Fruit fly (Drosophila melanogaster) whole organism, embryonic: ENCODE results near the gene Ufd4.

Source experiments
- Asciz ChIP-seq: fragments of 200-800 bp; sonication (Bioruptor generic); optimal IDR thresholded peaks from 2 replicates; lab custom pipeline; 2017; ENCODE audit warnings: missing biosample characterization, mild to moderate bottlenecking, missing genetic modification characterization, missing genetic modification reagents
- BEAF-32 ChIP-seq: fragments of 200-800 bp; sonication (Bioruptor generic); optimal IDR thresholded peaks from 3 replicates; lab custom pipeline; 2017; ENCODE audit warnings: missing biosample characterization, missing genetic modification characterization, mild to moderate bottlenecking, moderate library complexity, missing genetic modification reagents
- CG10267 ChIP-seq: fragments of 200-800 bp; sonication (Bioruptor generic); optimal IDR thresholded peaks from 2 replicates; lab custom pipeline; 2018; ENCODE audit warnings: missing biosample characterization, mild to moderate bottlenecking, missing genetic modification characterization, moderate library complexity
- CG10959 ChIP-seq: fragments of 200-800 bp; sonication (Bioruptor generic); IDR thresholded peaks from 2 replicates; pipeline ENCODE4 v1.3.6; 2022; ENCODE audit warnings: missing biosample characterization, missing genetic modification characterization
- CG12219 ChIP-seq: fragments of 200-800 bp; sonication (Bioruptor generic); optimal IDR thresholded peaks from 3 replicates; lab custom pipeline; 2018; ENCODE audit warnings: missing biosample characterization, mild to moderate bottlenecking, missing genetic modification characterization
- CG12299 ChIP-seq: fragments of 200-800 bp; sonication (Bioruptor generic); optimal IDR thresholded peaks from 2 replicates; lab custom pipeline; 2018; ENCODE audit warnings: missing biosample characterization, mild to moderate bottlenecking, missing genetic modification characterization
- CG12769 ChIP-seq: fragments of 200-800 bp; sonication (Bioruptor generic); optimal IDR thresholded peaks from 2 replicates; lab custom pipeline; 2019; ENCODE audit warnings: missing biosample characterization, mild to moderate bottlenecking, missing genetic modification characterization, moderate library complexity
- CG13775 ChIP-seq: fragments of 200-800 bp; sonication (Bioruptor generic); optimal IDR thresholded peaks from 3 replicates; lab custom pipeline; 2017; ENCODE audit warnings: missing biosample characterization, mild to moderate bottlenecking, missing genetic modification characterization
- CG14441 ChIP-seq: fragments of 200-800 bp; sonication (Bioruptor generic); IDR thresholded peaks from 2 replicates; pipeline ENCODE4 v1.3.6; 2022; ENCODE audit warnings: missing biosample characterization, missing genetic modification characterization
- CG14710 ChIP-seq: fragments of 200-800 bp; sonication (Bioruptor generic); optimal IDR thresholded peaks from 3 replicates; lab custom pipeline; 2019; ENCODE audit warnings: missing biosample characterization, mild to moderate bottlenecking, missing genetic modification characterization, moderate library complexity
- CG17186 ChIP-seq: fragments of 200-800 bp; sonication (Bioruptor generic); optimal IDR thresholded peaks from 3 replicates; lab custom pipeline; 2017; ENCODE audit warnings: missing biosample characterization, missing genetic modification reagents, missing genetic modification characterization
- CG17328 ChIP-seq: fragments of 200-800 bp; sonication (Bioruptor generic); IDR thresholded peaks from 2 replicates; pipeline ENCODE4 v1.3.6; 2022; ENCODE audit warnings: missing biosample characterization, missing genetic modification characterization
- CG17612 ChIP-seq: fragments of 200-800 bp; sonication (Bioruptor generic); IDR thresholded peaks from 2 replicates; pipeline ENCODE4 v1.3.6; 2022; ENCODE audit warnings: missing biosample characterization, missing genetic modification characterization
- CG17912 ChIP-seq: fragments of 200-800 bp; sonication (Bioruptor generic); optimal IDR thresholded peaks from 2 replicates; lab custom pipeline; 2018; ENCODE audit warnings: missing biosample characterization, mild to moderate bottlenecking, missing genetic modification characterization
- CG18262 ChIP-seq: fragments of 200-800 bp; optimal IDR thresholded peaks from 3 replicates; lab custom pipeline; 2019; ENCODE audit warnings: missing biosample characterization, mild to moderate bottlenecking, missing genetic modification characterization, moderate library complexity
- CG18764 ChIP-seq: fragments of 200-800 bp; sonication (Bioruptor generic); optimal IDR thresholded peaks from 3 replicates; lab custom pipeline; 2016; ENCODE audit warnings: missing biosample characterization, missing genetic modification characterization
- CG3065 ChIP-seq: fragments of 200-800 bp; sonication (Bioruptor generic); optimal IDR thresholded peaks from 2 replicates; lab custom pipeline; 2016; ENCODE audit warnings: missing biosample characterization, missing genetic modification characterization
- CG3281 ChIP-seq: fragments of 200-800 bp; sonication (Bioruptor generic); optimal IDR thresholded peaks from 3 replicates; lab custom pipeline; 2017; ENCODE audit warnings: missing biosample characterization, mild to moderate bottlenecking, missing genetic modification characterization
- CG4360 ChIP-seq: fragments of 200-800 bp; sonication (Bioruptor generic); IDR thresholded peaks from 2 replicates; pipeline ENCODE4 v1.3.6; 2022; ENCODE audit warnings: missing biosample characterization, missing genetic modification characterization
- CG6683 ChIP-seq: fragments of 200-800 bp; sonication (Bioruptor generic); optimal IDR thresholded peaks from 2 replicates; lab custom pipeline; 2017; ENCODE audit warnings: missing biosample characterization, mild to moderate bottlenecking, missing genetic modification characterization, missing genetic modification reagents
- CG6813 ChIP-seq: fragments of 200-800 bp; sonication (Bioruptor generic); optimal IDR thresholded peaks from 2 replicates; lab custom pipeline; 2017; ENCODE audit warnings: missing biosample characterization, missing genetic modification characterization, mild to moderate bottlenecking, moderate library complexity, missing genetic modification reagents
- CG6854 ChIP-seq: fragments of 200-800 bp; sonication (Bioruptor generic); optimal IDR thresholded peaks from 3 replicates; lab custom pipeline; 2017; ENCODE audit warnings: missing biosample characterization, mild to moderate bottlenecking, missing genetic modification characterization
- CG7271 ChIP-seq: fragments of 200-800 bp; sonication (Bioruptor generic); optimal IDR thresholded peaks from 2 replicates; lab custom pipeline; 2018; ENCODE audit warnings: missing biosample characterization, mild to moderate bottlenecking, missing genetic modification characterization, moderate library complexity
- CG8388 ChIP-seq: fragments of 200-800 bp; sonication (Bioruptor generic); optimal IDR thresholded peaks from 2 replicates; lab custom pipeline; 2019; ENCODE audit warnings: missing biosample characterization, mild to moderate bottlenecking, missing genetic modification characterization, moderate library complexity
- CrebB ChIP-seq: fragments of 200-800 bp; sonication (Bioruptor generic); optimal IDR thresholded peaks from 3 replicates; lab custom pipeline; 2018; ENCODE audit warnings: missing biosample characterization, mild to moderate bottlenecking, missing genetic modification characterization
- Deaf1 ChIP-seq: fragments of 200-800 bp; optimal IDR thresholded peaks from 3 replicates; lab custom pipeline; 2019; ENCODE audit warnings: missing biosample characterization, mild to moderate bottlenecking, missing genetic modification characterization, moderate library complexity
- Dek ChIP-seq: fragments of 200-800 bp; sonication (Bioruptor generic); optimal IDR thresholded peaks from 3 replicates; lab custom pipeline; 2019; ENCODE audit warnings: missing biosample characterization, mild to moderate bottlenecking, missing genetic modification characterization, moderate library complexity
- Drgx ChIP-seq: fragments of 200-800 bp; sonication (Bioruptor generic); IDR thresholded peaks from 2 replicates; pipeline ENCODE4 v1.3.6; 2022; ENCODE audit warnings: missing biosample characterization, missing genetic modification characterization
- E2f2 ChIP-seq: fragments of 200-800 bp; sonication (Bioruptor generic); IDR thresholded peaks from 2 replicates; pipeline ENCODE4 v1.3.6; 2022; ENCODE audit warnings: missing biosample characterization, missing genetic modification characterization
- Ets65A ChIP-seq: fragments of 200-800 bp; sonication (Bioruptor generic); peaks from one replicate; lab custom pipeline; 2016; ENCODE audit warnings: missing biosample characterization, missing genetic modification characterization
- HLH3B ChIP-seq: fragments of 200-800 bp; sonication (Bioruptor generic); IDR thresholded peaks from 2 replicates; pipeline ENCODE4 v1.3.6; 2022; ENCODE audit warnings: missing biosample characterization, missing genetic modification characterization
- NK7.1 ChIP-seq: fragments of 200-800 bp; sonication (Bioruptor generic); optimal IDR thresholded peaks from 3 replicates; lab custom pipeline; 2016; ENCODE audit warnings: missing biosample characterization, missing genetic modification characterization
- Neu2 ChIP-seq: fragments of 200-800 bp; sonication (Bioruptor generic); optimal IDR thresholded peaks from 3 replicates; lab custom pipeline; 2016; ENCODE audit warnings: missing biosample characterization, missing genetic modification characterization, borderline replicate concordance
- Nf-YB ChIP-seq: fragments of 200-800 bp; sonication (Bioruptor generic); optimal IDR thresholded peaks from 3 replicates; lab custom pipeline; 2019; ENCODE audit warnings: missing biosample characterization, mild to moderate bottlenecking, missing genetic modification characterization, moderate library complexity
- Sin3A ChIP-seq: fragments of >200 bp; optimal IDR thresholded peaks from 2 replicates; lab custom pipeline; 2018
- Sox100B ChIP-seq: fragments of 200-800 bp; sonication (Bioruptor generic); optimal IDR thresholded peaks from 3 replicates; lab custom pipeline; 2018; ENCODE audit warnings: missing biosample characterization, mild to moderate bottlenecking, missing genetic modification characterization
- Tbp ChIP-seq: fragments of >200 bp; optimal IDR thresholded peaks from 2 replicates; lab custom pipeline; 2018; ENCODE audit warnings: missing biosample characterization, missing genetic modification characterization
- amos ChIP-seq: fragments of 200-800 bp; sonication (Bioruptor generic); IDR thresholded peaks from 2 replicates; pipeline ENCODE4 v1.3.6; 2022; ENCODE audit warnings: missing biosample characterization, missing genetic modification characterization; ENCODE audit not compliant: partially characterized antibody
- fd64A ChIP-seq: fragments of 200-800 bp; sonication (Bioruptor generic); optimal IDR thresholded peaks from 3 replicates; lab custom pipeline; 2018; ENCODE audit warnings: missing biosample characterization, mild to moderate bottlenecking, missing genetic modification characterization
- fd96Cb ChIP-seq: fragments of 200-800 bp; sonication (Bioruptor generic); optimal IDR thresholded peaks from 2 replicates; lab custom pipeline; 2018; ENCODE audit warnings: missing biosample characterization, mild to moderate bottlenecking, missing genetic modification characterization, moderate library complexity
- her ChIP-seq: fragments of 200-800 bp; sonication (Bioruptor generic); optimal IDR thresholded peaks from 2 replicates; lab custom pipeline; 2016; ENCODE audit warnings: missing biosample characterization, missing genetic modification characterization
- lola ChIP-seq, 3 experiments: fragments of >200 bp in 2 of 3; fragments of 200-800 bp in 1 of 3; sonication (Bioruptor generic) in 1 of 3; optimal IDR thresholded peaks; 2 replicates each; lab custom pipeline; 2017 to 2019; ENCODE audit warnings: missing biosample characterization in 3 of 3, missing genetic modification characterization in 3 of 3, mild to moderate bottlenecking in 1 of 3, moderate library complexity in 1 of 3
- maf-S ChIP-seq: fragments of 200-800 bp; sonication (Bioruptor generic); optimal IDR thresholded peaks from 2 replicates; lab custom pipeline; 2016; ENCODE audit warnings: missing biosample characterization, missing genetic modification characterization
- nerfin-1 ChIP-seq: fragments of 200-800 bp; sonication (Bioruptor generic); optimal IDR thresholded peaks from 3 replicates; lab custom pipeline; 2019; ENCODE audit warnings: missing biosample characterization, mild to moderate bottlenecking, missing genetic modification characterization, moderate library complexity
- phol ChIP-seq: fragments of 200-800 bp; sonication (Bioruptor generic); optimal IDR thresholded peaks from 3 replicates; lab custom pipeline; 2018; ENCODE audit warnings: missing biosample characterization, mild to moderate bottlenecking, missing genetic modification characterization, moderate library complexity
- pnt ChIP-seq: fragments of 200-800 bp; sonication (Bioruptor generic); optimal IDR thresholded peaks from 3 replicates; lab custom pipeline; 2016; ENCODE audit warnings: missing biosample characterization, missing genetic modification characterization
- sens ChIP-seq: fragments of 200-800 bp; sonication (Bioruptor generic); peaks from one replicate; lab custom pipeline; 2016; ENCODE audit warnings: missing biosample characterization, missing genetic modification characterization
- sim ChIP-seq: fragments of 200-800 bp; sonication (Bioruptor generic); IDR thresholded peaks from 2 replicates; pipeline ENCODE4 v1.3.6; 2022; ENCODE audit warnings: missing biosample characterization, missing genetic modification characterization
- slou ChIP-seq: fragments of 200-800 bp; sonication (Bioruptor generic); optimal IDR thresholded peaks from 3 replicates; lab custom pipeline; 2016; ENCODE audit warnings: missing biosample characterization, missing genetic modification characterization
- trem ChIP-seq: fragments of 200-800 bp; optimal IDR thresholded peaks from 3 replicates; lab custom pipeline; 2019; ENCODE audit warnings: missing biosample characterization, mild to moderate bottlenecking, missing genetic modification characterization, moderate library complexity
- yki ChIP-seq: fragments of >200 bp; optimal IDR thresholded peaks from 3 replicates; lab custom pipeline; 2018
- zfh1 ChIP-seq: fragments of 200-800 bp; sonication (Bioruptor generic); IDR thresholded peaks from 3 replicates; pipeline ENCODE4 v1.3.6; 2022; ENCODE audit warnings: missing biosample characterization, missing genetic modification characterization

Gene Ufd4

DNA sequence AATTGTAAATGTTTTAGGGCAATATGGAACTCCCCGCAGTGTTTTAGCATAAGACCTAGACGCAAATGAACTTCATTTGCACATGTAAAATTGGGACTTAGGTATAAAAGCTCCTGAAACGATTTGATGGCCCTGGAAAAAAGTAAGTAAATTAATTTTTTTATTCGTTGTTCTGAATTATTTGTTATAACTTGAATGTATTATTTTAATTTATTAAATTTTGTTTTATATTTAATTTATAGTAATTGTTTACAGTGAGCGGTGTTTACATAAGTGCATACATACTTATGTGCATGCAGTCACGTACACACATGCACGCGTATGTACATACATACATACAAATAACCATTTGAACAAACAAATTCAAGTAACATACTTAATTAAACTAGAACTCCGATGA is 15.7 kb downstream of the Ufd4 start (continued):
- TF ChIP-seq Ets65A (no peak), yki (no peak), her (GFP tag; lab: Kevin White, UChicago) (no peak), CG3065 (GFP tag; lab: Kevin White, UChicago) (no peak), HLH3B (GFP tag; lab: Robert Waterston, UW) (peak; percentile 46; the same call in 1 of the 2 replicates), fd64A (GFP tag; lab: Kevin White, UChicago) (no peak), NK7.1 (GFP tag; lab: Kevin White, UChicago) (no peak), Deaf1 (tag; lab: Kevin White, UChicago) (no peak), Dek (tag; lab: Kevin White, UChicago) (no peak), CG8388 (peak; percentile 46), trem (tag; lab: Kevin White, UChicago) (peak; percentile 50), phol (peak; percentile 37), CG13775 (peak; percentile 45), pnt (no peak), Nf-YB (GFP tag; lab: Kevin White, UChicago) (no peak), CG17186 (GFP tag; lab: Kevin White, UChicago) (peak; percentile 17), maf-S (GFP tag; lab: Kevin White, UChicago) (no peak), CG14441 (no peak), zfh1 (GFP tag; lab: Robert Waterston, UW) (no peak), CrebB (tag; lab: Kevin White, UChicago) (no peak), CG6683 (GFP tag; lab: Kevin White, UChicago) (no peak), sens (GFP tag; lab: Kevin White, UChicago) (no peak), lola (GFP tag; optimal IDR thresholded peaks at IDR 0.05; lab: Kevin White, UChicago) (peak in 1 of 3 experiments; percentile 45), CG7271 (tag; lab: Kevin White, UChicago) (peak; percentile 41), CG17912 (GFP tag; lab: Kevin White, UChicago) (no peak), CG17328 (GFP tag; lab: Robert Waterston, UW) (0 out of 2 replicates have a peak, but pooled peaks have one; percentile 31), E2f2 (no peak), sim (GFP tag; lab: Robert Waterston, UW) (no peak), slou (GFP tag; lab: Kevin White, UChicago) (no peak), Sin3A (lab: Kevin White, UChicago) (no peak), Asciz (peak; percentile 75), CG14710 (tag; lab: Kevin White, UChicago) (peak; percentile 61), CG17612 (GFP tag; lab: Robert Waterston, UW) (no peak), CG12769 (tag; lab: Kevin White, UChicago) (no peak), nerfin-1 (peak; percentile 42), CG6813 (no peak), CG18262 (tag; lab: Kevin White, UChicago) (peak; percentile 82), CG4360 (no peak), CG3281 (GFP tag; lab: Kevin White, UChicago) (no peak), Tbp (GFP tag; lab: Kevin White, UChicago) (no peak), CG10959 (no peak), amos (GFP tag; lab: Robert Waterston, UW) (no peak), CG18764 (GFP tag; lab: Kevin White, UChicago) (peak; percentile 5), CG6854 (no peak), CG12299 (tag; lab: Kevin White, UChicago) (no peak), fd96Cb (peak; percentile 45), Drgx (GFP tag; lab: Robert Waterston, UW) (peak; percentile 74), Neu2 (GFP tag; lab: Kevin White, UChicago) (no peak), CG10267 (tag; lab: Kevin White, UChicago) (peak; percentile 57), BEAF-32 (GFP tag; lab: Kevin White, UChicago) (no peak), CG12219 (GFP tag; lab: Kevin White, UChicago) (no peak), Sox100B (peak; percentile 63)
